Fruit fly (Drosophila melanogaster): ENCODE data around the gene Sbat.

DNA sequence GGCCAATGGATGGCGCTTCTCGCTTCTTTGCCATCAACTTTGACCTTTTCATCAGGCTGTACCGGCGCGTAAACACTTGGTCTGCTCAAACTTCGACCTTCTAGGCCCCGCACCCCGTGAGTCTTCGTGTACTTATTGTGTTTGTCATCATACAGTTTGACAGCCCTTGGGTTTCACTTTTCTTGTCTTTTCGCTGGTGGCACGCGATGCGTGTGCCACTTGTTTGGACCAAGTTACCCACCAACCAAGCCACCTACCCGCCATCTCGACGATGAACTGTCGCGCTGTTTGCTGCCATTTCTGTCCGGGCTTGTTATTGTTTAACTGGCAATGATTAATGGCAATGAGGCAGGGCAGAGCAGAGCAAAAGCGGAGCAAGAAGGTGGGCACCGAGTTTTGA lies 29.6 kb downstream of the Sbat start:
- no peak for TF ChIP-seq D19A (tag; optimal IDR thresholded peaks at IDR 0.05)
- TF ChIP-seq CG5953 (GFP tag; IDR thresholded peaks at IDR 0.05), result no peak
- TF ChIP-seq CG15601 (tag; optimal IDR thresholded peaks at IDR 0.05), result no peak
- TF ChIP-seq ftz-f1 (GFP tag; optimal IDR thresholded peaks at IDR 0.05), result no peak
- TF ChIP-seq CG4854 (GFP tag; optimal IDR thresholded peaks at IDR 0.05), result no peak
- no peak for TF ChIP-seq Ets65A (GFP tag)
- no peak for TF ChIP-seq fd102C (GFP tag; optimal IDR thresholded peaks at IDR 0.05)
- TF ChIP-seq usp (GFP tag; optimal IDR thresholded peaks at IDR 0.05), result no peak
- TF ChIP-seq Sin3A (optimal IDR thresholded peaks at IDR 0.05), result no peak
- no peak for TF ChIP-seq exex (tag; optimal IDR thresholded peaks at IDR 0.05)
- no peak for TF ChIP-seq CG8765 (GFP tag; IDR thresholded peaks at IDR 0.05)
- no peak for TF ChIP-seq CG2889 (GFP tag; IDR thresholded peaks at IDR 0.05)
